Fruit fly (Drosophila melanogaster) whole organism, embryonic: ENCODE results near the gene CG33939.

ENCODE experiments used
- ATbp ChIP-seq: fragments of 200-800 bp; sonication (Bioruptor generic); optimal IDR thresholded peaks from 2 replicates; lab custom pipeline; 2017; ENCODE audit warnings: missing biosample characterization, mild to moderate bottlenecking, missing genetic modification characterization, missing genetic modification reagents
- Ada2b ChIP-seq: fragments of 200-800 bp; sonication (Bioruptor generic); IDR thresholded peaks from 2 replicates; pipeline ENCODE4 v1.3.6; 2022; ENCODE audit warnings: missing biosample characterization, missing genetic modification characterization
- Adf1 ChIP-seq: fragments of 200-800 bp; sonication (Bioruptor generic); IDR thresholded peaks from 2 replicates; pipeline ENCODE4 v1.3.6; 2022; ENCODE audit warnings: missing biosample characterization, missing genetic modification characterization
- Bgb ChIP-seq: fragments of 200-800 bp; sonication (Bioruptor generic); IDR thresholded peaks from 2 replicates; pipeline ENCODE4 v1.3.6; 2022; ENCODE audit warnings: missing biosample characterization, missing genetic modification characterization; ENCODE audit not compliant: partially characterized antibody
- CG10959 ChIP-seq: fragments of 200-800 bp; sonication (Bioruptor generic); IDR thresholded peaks from 2 replicates; pipeline ENCODE4 v1.3.6; 2022; ENCODE audit warnings: missing biosample characterization, missing genetic modification characterization
- CG11085 ChIP-seq: fragments of 200-800 bp; sonication (Bioruptor generic); IDR thresholded peaks from 2 replicates; pipeline ENCODE4 v1.3.6; 2022; ENCODE audit warnings: missing biosample characterization, missing genetic modification characterization
- CG12155 ChIP-seq: fragments of 200-800 bp; sonication (Bioruptor generic); optimal IDR thresholded peaks from 3 replicates; lab custom pipeline; 2016; ENCODE audit warnings: missing biosample characterization, missing genetic modification characterization
- CG12769 ChIP-seq: fragments of 200-800 bp; sonication (Bioruptor generic); optimal IDR thresholded peaks from 2 replicates; lab custom pipeline; 2019; ENCODE audit warnings: missing biosample characterization, mild to moderate bottlenecking, missing genetic modification characterization, moderate library complexity
- CG13296 ChIP-seq: fragments of 200-800 bp; sonication (Bioruptor generic); optimal IDR thresholded peaks from 3 replicates; lab custom pipeline; 2018; ENCODE audit warnings: missing biosample characterization, mild to moderate bottlenecking, missing genetic modification characterization
- CG14860 ChIP-seq: fragments of 200-800 bp; sonication (Bioruptor generic); IDR thresholded peaks from 3 replicates; pipeline ENCODE4 v1.3.6; 2022; ENCODE audit warnings: missing biosample characterization, missing genetic modification characterization; ENCODE audit not compliant: partially characterized antibody
- CG1603 ChIP-seq: fragments of 200-800 bp; sonication (Bioruptor generic); optimal IDR thresholded peaks from 2 replicates; lab custom pipeline; 2019; ENCODE audit warnings: missing biosample characterization, mild to moderate bottlenecking, missing genetic modification characterization, moderate library complexity
- CG1832 ChIP-seq: fragments of 200-800 bp; sonication (Bioruptor generic); optimal IDR thresholded peaks from 2 replicates; lab custom pipeline; 2017; ENCODE audit warnings: missing biosample characterization, mild to moderate bottlenecking, missing genetic modification characterization, inconsistent platforms
- CG2202 ChIP-seq: fragments of 200-800 bp; sonication (Bioruptor generic); optimal IDR thresholded peaks from 2 replicates; lab custom pipeline; 2018; ENCODE audit warnings: missing biosample characterization, mild to moderate bottlenecking, missing genetic modification characterization
- CG30431 ChIP-seq: fragments of 200-800 bp; sonication (Bioruptor generic); optimal IDR thresholded peaks from 2 replicates; lab custom pipeline; 2017; ENCODE audit warnings: missing biosample characterization, missing genetic modification characterization
- CG33557 ChIP-seq: fragments of 200-800 bp; sonication (Bioruptor generic); optimal IDR thresholded peaks from 2 replicates; lab custom pipeline; 2019; ENCODE audit warnings: missing biosample characterization, mild to moderate bottlenecking, missing genetic modification characterization, moderate library complexity
- CG4707 ChIP-seq: fragments of 200-800 bp; sonication (Bioruptor generic); optimal IDR thresholded peaks from 2 replicates; lab custom pipeline; 2018; ENCODE audit warnings: missing biosample characterization, mild to moderate bottlenecking, missing genetic modification characterization, moderate library complexity
- CG5953 ChIP-seq: fragments of 200-800 bp; sonication (Bioruptor generic); IDR thresholded peaks from 2 replicates; pipeline ENCODE4 v1.3.6; 2022; ENCODE audit warnings: missing biosample characterization, missing genetic modification characterization
- CG6254 ChIP-seq: fragments of 200-800 bp; sonication (Bioruptor generic); optimal IDR thresholded peaks from 3 replicates; lab custom pipeline; 2017; ENCODE audit warnings: mild to moderate bottlenecking, missing biosample characterization, missing genetic modification reagents, missing genetic modification characterization
- CG6689 ChIP-seq: fragments of 200-800 bp; sonication (Bioruptor generic); IDR thresholded peaks from 2 replicates; pipeline ENCODE4 v1.3.6; 2022; ENCODE audit warnings: missing biosample characterization, missing genetic modification characterization
- CG7556 ChIP-seq: fragments of 200-800 bp; sonication (Bioruptor generic); optimal IDR thresholded peaks from 2 replicates; lab custom pipeline; 2017; ENCODE audit warnings: missing biosample characterization, mild to moderate bottlenecking, missing genetic modification characterization
- CG9817 ChIP-seq: fragments of 200-800 bp; sonication (Bioruptor generic); optimal IDR thresholded peaks from 2 replicates; lab custom pipeline; 2018; ENCODE audit warnings: missing biosample characterization, mild to moderate bottlenecking, missing genetic modification characterization, moderate library complexity
- D19B ChIP-seq: fragments of 200-800 bp; sonication (Bioruptor generic); optimal IDR thresholded peaks from 2 replicates; lab custom pipeline; 2017; ENCODE audit warnings: missing biosample characterization, mild to moderate bottlenecking, missing genetic modification characterization
- Deaf1 ChIP-seq: fragments of 200-800 bp; optimal IDR thresholded peaks from 3 replicates; lab custom pipeline; 2019; ENCODE audit warnings: missing biosample characterization, mild to moderate bottlenecking, missing genetic modification characterization, moderate library complexity
- HmgD ChIP-seq: fragments of 200-800 bp; sonication (Bioruptor generic); optimal IDR thresholded peaks from 3 replicates; lab custom pipeline; 2016; ENCODE audit warnings: missing biosample characterization, missing genetic modification characterization
- Med ChIP-seq: fragments of 200-800 bp; sonication (Bioruptor generic); peaks from one replicate; lab custom pipeline; 2016; ENCODE audit warnings: missing biosample characterization, missing genetic modification characterization, mild to moderate bottlenecking, inconsistent platforms, moderate library complexity
- Nf-YC ChIP-seq: fragments of 200-800 bp; optimal IDR thresholded peaks from 3 replicates; lab custom pipeline; 2019; ENCODE audit warnings: missing biosample characterization, mild to moderate bottlenecking, missing genetic modification characterization, moderate library complexity
- Oaz ChIP-seq: fragments of 200-800 bp; sonication (Bioruptor generic); IDR thresholded peaks from 2 replicates; pipeline ENCODE4 v1.3.6; 2022; ENCODE audit warnings: missing biosample characterization, missing genetic modification characterization
- Poxn ChIP-seq: fragments of 200-800 bp; sonication (Bioruptor generic); IDR thresholded peaks from 2 replicates; pipeline ENCODE4 v1.3.6; 2022; ENCODE audit warnings: missing biosample characterization, missing genetic modification characterization
- Ptx1 ChIP-seq: fragments of 200-800 bp; sonication (Bioruptor generic); IDR thresholded peaks from 2 replicates; pipeline ENCODE4 v1.3.6; 2022; ENCODE audit warnings: missing biosample characterization, missing genetic modification characterization
- ac ChIP-seq: fragments of 200-800 bp; sonication (Bioruptor generic); optimal IDR thresholded peaks from 3 replicates; lab custom pipeline; 2017; ENCODE audit warnings: missing biosample characterization, mild to moderate bottlenecking, missing genetic modification characterization
- cato ChIP-seq: fragments of 200-800 bp; sonication (Bioruptor generic); optimal IDR thresholded peaks from 2 replicates; lab custom pipeline; 2016; ENCODE audit warnings: missing biosample characterization, missing genetic modification characterization, borderline replicate concordance
- cg ChIP-seq: fragments of 200-800 bp; sonication (Bioruptor generic); optimal IDR thresholded peaks from 3 replicates; lab custom pipeline; 2019; ENCODE audit warnings: missing biosample characterization, mild to moderate bottlenecking, missing genetic modification characterization, moderate library complexity
- chinmo ChIP-seq: fragments of 200-800 bp; sonication (Bioruptor generic); IDR thresholded peaks from 4 replicates; pipeline ENCODE4 v1.3.6; 2022; ENCODE audit warnings: missing biosample characterization, missing genetic modification characterization; ENCODE audit not compliant: partially characterized antibody
- ci ChIP-seq: fragments of 200-800 bp; sonication (Bioruptor generic); IDR thresholded peaks from 3 replicates; pipeline ENCODE4 v1.3.6; 2022; ENCODE audit warnings: missing biosample characterization, missing genetic modification characterization
- da ChIP-seq: fragments of 200-800 bp; sonication (Bioruptor generic); optimal IDR thresholded peaks from 2 replicates; lab custom pipeline; 2016; ENCODE audit warnings: missing biosample characterization, missing genetic modification characterization
- dmrt99B ChIP-seq: fragments of 200-800 bp; sonication (Bioruptor generic); optimal IDR thresholded peaks from 2 replicates; lab custom pipeline; 2018; ENCODE audit warnings: missing biosample characterization, mild to moderate bottlenecking, missing genetic modification characterization, moderate library complexity
- eyg ChIP-seq: fragments of 200-800 bp; sonication (Bioruptor generic); optimal IDR thresholded peaks from 3 replicates; lab custom pipeline; 2016; ENCODE audit warnings: missing biosample characterization, missing genetic modification characterization
- fd3F ChIP-seq: fragments of 200-800 bp; sonication (Bioruptor generic); optimal IDR thresholded peaks from 2 replicates; lab custom pipeline; 2018; ENCODE audit warnings: missing biosample characterization, mild to moderate bottlenecking, missing genetic modification characterization, moderate library complexity
- nerfin-1 ChIP-seq: fragments of 200-800 bp; sonication (Bioruptor generic); optimal IDR thresholded peaks from 3 replicates; lab custom pipeline; 2019; ENCODE audit warnings: missing biosample characterization, mild to moderate bottlenecking, missing genetic modification characterization, moderate library complexity
- oc ChIP-seq: fragments of 200-800 bp; sonication (Bioruptor generic); optimal IDR thresholded peaks from 2 replicates; lab custom pipeline; 2018; ENCODE audit warnings: missing biosample characterization, mild to moderate bottlenecking, missing genetic modification characterization, moderate library complexity
- onecut ChIP-seq: fragments of 200-800 bp; sonication (Bioruptor generic); IDR thresholded peaks from 2 replicates; pipeline ENCODE4 v1.3.6; 2022; ENCODE audit warnings: missing biosample characterization, missing genetic modification characterization
- otp ChIP-seq: fragments of 200-800 bp; sonication (Bioruptor generic); IDR thresholded peaks from 3 replicates; pipeline ENCODE4, ENCODE4 v1.3.6; 2022; ENCODE audit warnings: missing biosample characterization, missing genetic modification characterization
- pfk ChIP-seq: fragments of 200-800 bp; sonication (Bioruptor generic); optimal IDR thresholded peaks from 2 replicates; lab custom pipeline; 2018; ENCODE audit warnings: missing biosample characterization, mild to moderate bottlenecking, missing genetic modification characterization, moderate library complexity
- phol ChIP-seq: fragments of 200-800 bp; sonication (Bioruptor generic); optimal IDR thresholded peaks from 3 replicates; lab custom pipeline; 2018; ENCODE audit warnings: missing biosample characterization, mild to moderate bottlenecking, missing genetic modification characterization, moderate library complexity
- prd ChIP-seq, 3 experiments: fragments of >200 bp in 2 of 3; fragments of 200-800 bp in 1 of 3; sonication (Bioruptor generic) in 1 of 3; optimal IDR thresholded peaks in 2 of 3; IDR thresholded peaks in 1 of 3; 2 replicates in 2 of 3; 3 replicates in 1 of 3; pipeline versions ENCODE4 v1.3.6 to Lab custom; 2017 to 2022; ENCODE audit warnings: missing biosample characterization in 1 of 3, missing genetic modification characterization in 1 of 3
- row ChIP-seq: fragments of 200-800 bp; sonication (Bioruptor generic); IDR thresholded peaks from 3 replicates; pipeline ENCODE4 v1.3.6; 2022; ENCODE audit warnings: missing biosample characterization, missing genetic modification characterization
- tap ChIP-seq: fragments of 200-800 bp; optimal IDR thresholded peaks from 3 replicates; lab custom pipeline; 2019; ENCODE audit warnings: missing biosample characterization, mild to moderate bottlenecking, missing genetic modification characterization, moderate library complexity

The CG33939 gene

dm6 chrX:19165144-19166011, 9.3 kb downstream of the CG33939 start (continued):
- no peak for TF ChIP-seq CG10959 (GFP tag; lab: Robert Waterston, UW)
- TF ChIP-seq CG6254: no peak
- TF ChIP-seq da (GFP tag; lab: Kevin White, UChicago): no peak
- peak; percentile 1 for TF ChIP-seq phol (tag; lab: Kevin White, UChicago)
- TF ChIP-seq nerfin-1 (tag; lab: Kevin White, UChicago): no peak
- TF ChIP-seq cato (GFP tag; lab: Kevin White, UChicago): no peak
- peak; percentile 24 for TF ChIP-seq row (GFP tag; lab: Robert Waterston, UW)
- peak; percentile 19 for TF ChIP-seq ATbp
- no peak for TF ChIP-seq Poxn (GFP tag; lab: Robert Waterston, UW)
- no peak for TF ChIP-seq CG1603 (tag; lab: Kevin White, UChicago)
- TF ChIP-seq CG33557 (GFP tag; lab: Kevin White, UChicago): no peak
- TF ChIP-seq HmgD: no peak
- TF ChIP-seq Med (GFP tag; lab: Kevin White, UChicago): peak; percentile 84
- TF ChIP-seq Ptx1 (GFP tag; lab: Robert Waterston, UW): peak; percentile 9; the same call in 1 of the 2 replicates
- no peak for TF ChIP-seq Oaz (GFP tag; lab: Robert Waterston, UW)
- no peak for TF ChIP-seq CG9817 (tag; lab: Kevin White, UChicago)
- peak; percentile 57; the same call in 1 of the 2 replicates for TF ChIP-seq onecut (GFP tag; lab: Robert Waterston, UW)
- peak; percentile 78; the same call in 2 of the 4 replicates for TF ChIP-seq chinmo
- no peak for TF ChIP-seq Nf-YC
- no peak for TF ChIP-seq CG11085 (GFP tag; lab: Robert Waterston, UW)
- TF ChIP-seq oc: no peak
- peak; percentile 13; the same call in 1 of the 2 replicates for TF ChIP-seq Bgb (GFP tag; lab: Robert Waterston, UW)
- no peak for TF ChIP-seq tap (tag; lab: Kevin White, UChicago)
- peak; percentile 97 for TF ChIP-seq Adf1
- TF ChIP-seq ci (GFP tag; lab: Robert Waterston, UW): 0 out of 3 replicates have a peak, but pooled peaks have one; percentile 41
- peak; percentile 55 for TF ChIP-seq pfk (GFP tag; lab: Kevin White, UChicago)
- no peak for TF ChIP-seq CG4707 (GFP tag; lab: Kevin White, UChicago)
- TF ChIP-seq Ada2b (GFP tag; lab: Robert Waterston, UW): no peak
- no peak for TF ChIP-seq CG13296 (GFP tag; lab: Kevin White, UChicago)
- TF ChIP-seq CG14860 (GFP tag; lab: Robert Waterston, UW): no peak
- TF ChIP-seq CG30431: peak; percentile 8
- TF ChIP-seq CG6689 (GFP tag; lab: Robert Waterston, UW): peak; percentile 38; the same call in 1 of the 2 replicates
- no peak for TF ChIP-seq eyg (GFP tag; lab: Kevin White, UChicago)
- no peak for TF ChIP-seq CG5953 (GFP tag; lab: Robert Waterston, UW)
- no peak for TF ChIP-seq prd (optimal IDR thresholded peaks at IDR 0.05; lab: Kevin White, UChicago)
- TF ChIP-seq prd (GFP tag; IDR thresholded peaks at IDR 0.05; lab: Robert Waterston, UW): peak; percentile 46; the same call in 2 of the 3 replicates
- no peak for TF ChIP-seq D19B (GFP tag; lab: Kevin White, UChicago)
- TF ChIP-seq CG12155: no peak
- no peak for TF ChIP-seq CG1832 (GFP tag; lab: Kevin White, UChicago)
- TF ChIP-seq cg (GFP tag; lab: Kevin White, UChicago): no peak
- no peak for TF ChIP-seq fd3F (GFP tag; lab: Kevin White, UChicago)
- TF ChIP-seq CG2202: no peak
- TF ChIP-seq dmrt99B (tag; lab: Kevin White, UChicago): peak; percentile 50
- peak; percentile 43 for TF ChIP-seq Deaf1 (tag; lab: Kevin White, UChicago)
- TF ChIP-seq ac (GFP tag; lab: Kevin White, UChicago): no peak
- TF ChIP-seq otp (GFP tag; lab: Robert Waterston, UW): no peak
- peak; percentile 47 for TF ChIP-seq CG12769 (tag; lab: Kevin White, UChicago)
- peak; percentile 33 for TF ChIP-seq CG7556 (GFP tag; lab: Kevin White, UChicago)
